Worm (Caenorhabditis elegans) whole organism, L1 larva: ENCODE data around the gene irld-64.

Source experiments
- F16B12.6 ChIP-seq: fragments of 150-350 bp; optimal IDR thresholded peaks from 2 replicates; lab custom pipeline; 2014; ENCODE audit warnings: missing biosample characterization, missing genetic modification characterization
- ama-1 ChIP-seq: fragments of 150-350 bp; optimal IDR thresholded peaks from 2 replicates; lab custom pipeline; 2014
- blmp-1 ChIP-seq: fragments of 150-350 bp; optimal IDR thresholded peaks from 2 replicates; lab custom pipeline; 2014; ENCODE audit warnings: missing biosample characterization, missing genetic modification characterization
- ceh-82 ChIP-seq, 3 experiments: fragments of 150-350 bp in 1 of 3; sonication (generic microtip) in 2 of 3; optimal IDR thresholded peaks; 2 replicates each; lab custom pipeline; 2014 to 2017; ENCODE audit warnings: missing biosample characterization in 3 of 3, missing genetic modification characterization in 3 of 3
- lin-13 ChIP-seq: fragments of 150-350 bp; optimal IDR thresholded peaks from 2 replicates; lab custom pipeline; 2014; ENCODE audit warnings: missing biosample characterization, missing genetic modification reagents, missing genetic modification characterization
- lir-3 ChIP-seq: sonication (generic microtip); optimal IDR thresholded peaks from 2 replicates; lab custom pipeline; 2016; ENCODE audit warnings: mild to moderate bottlenecking, missing genetic modification characterization, moderate library complexity, missing compliant biosample characterization; ENCODE audit not compliant: poor library complexity
- nhr-76 ChIP-seq: sonication (generic microtip); optimal IDR thresholded peaks from 2 replicates; lab custom pipeline; 2017; ENCODE audit warnings: missing biosample characterization, missing genetic modification characterization
- vab-15 ChIP-seq: sonication (generic microtip); optimal IDR thresholded peaks from 2 replicates; lab custom pipeline; 2017; ENCODE audit warnings: missing genotype, mild to moderate bottlenecking, missing genetic modification characterization, missing compliant biosample characterization
- zip-4 ChIP-seq: fragments of 200-800 bp; sonication (Bioruptor generic); optimal IDR thresholded peaks from 2 replicates; lab custom pipeline; 2018; ENCODE audit warnings: mild to moderate bottlenecking, missing genetic modification characterization, moderate library complexity, missing compliant biosample characterization

DNA sequence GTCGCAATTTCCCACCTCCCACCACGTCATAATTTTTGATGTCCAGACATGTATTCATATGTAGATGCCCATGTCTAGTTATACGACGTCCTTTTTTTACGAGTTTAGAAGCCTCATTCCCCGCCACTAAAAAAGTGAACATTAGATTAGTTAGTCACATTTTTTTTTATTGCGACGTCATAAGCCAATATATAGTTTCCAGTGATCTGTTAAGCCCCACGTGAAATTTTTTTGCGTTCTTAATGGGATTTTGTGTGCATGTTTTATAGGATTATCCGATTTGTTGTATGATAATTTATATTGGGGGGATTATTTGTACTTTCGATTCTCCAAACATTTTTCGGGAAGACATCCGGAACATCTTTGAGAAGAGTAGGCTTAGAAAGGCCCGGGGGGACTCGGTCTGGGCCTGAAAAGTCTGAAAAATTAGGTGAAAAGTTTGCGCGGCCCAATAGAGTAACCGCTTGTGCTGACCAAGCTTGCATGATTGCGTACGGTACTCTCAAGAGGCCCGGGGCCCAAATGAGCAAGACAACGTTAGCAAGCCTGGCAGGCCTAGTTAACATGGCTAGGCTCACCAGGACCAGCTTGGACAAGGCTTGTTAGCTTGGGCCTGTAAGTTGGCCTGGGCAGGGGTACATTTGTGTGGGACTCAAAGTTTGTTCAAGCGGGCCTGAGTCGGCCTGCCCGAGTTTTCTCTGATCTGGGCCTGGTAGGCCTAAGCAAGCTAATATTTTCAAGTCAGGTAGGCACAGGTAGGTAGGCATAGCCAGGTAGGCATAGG, 35.0 kb upstream of the irld-64 start:
- TF ChIP-seq nhr-76 (no peak), vab-15 (no peak), ama-1 (lab: Kevin White, UChicago) (no peak), lin-13 (GFP tag; lab: Kevin White, UChicago) (no peak), F16B12.6 (tag; lab: Kevin White, UChicago) (no peak), blmp-1 (tag; lab: Kevin White, UChicago) (no peak), ceh-82 (tag; optimal IDR thresholded peaks at IDR 0.05; lab: Kevin White, UChicago) (no peak), zip-4 (GFP tag; lab: Kevin White, UChicago) (no peak), lir-3 (tag; lab: Kevin White, UChicago) (no peak)
